Worm (Caenorhabditis elegans): ENCODE results near the gene str-188.
A peak's percentile ranks its signal among the peaks of the same experiment; 100 is the strongest.

Gene str-188

DNA sequence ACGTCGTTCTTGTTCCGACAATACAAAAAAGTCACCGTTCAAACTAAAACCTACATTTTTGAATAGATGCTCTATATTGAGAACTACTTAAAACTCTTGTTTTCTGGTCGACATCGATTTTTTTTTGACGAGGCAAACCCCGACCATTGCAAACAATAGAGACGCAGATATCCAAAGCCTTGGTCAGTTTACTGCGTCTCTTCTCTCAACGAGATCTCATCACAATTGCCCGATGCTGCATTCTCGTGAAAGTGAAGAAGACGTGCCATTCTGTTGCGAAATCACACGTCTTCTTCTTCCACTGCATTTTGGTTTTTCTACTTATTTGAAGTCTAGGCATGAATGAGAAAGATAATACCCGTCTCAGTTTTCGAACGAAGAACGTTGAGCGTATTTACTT lies 12.1 kb upstream of the str-188 start (continued):
- TF ChIP-seq hmg-1.1 (GFP tag; IDR thresholded peaks at IDR 0.05) = 0 out of 2 replicates have a peak, but pooled peaks have one; percentile 56
- TF ChIP-seq fkh-10 (GFP tag; optimal IDR thresholded peaks at IDR 0.05) = peak; percentile 8
- no peak for TF ChIP-seq nhr-237 (tag; optimal IDR thresholded peaks at IDR 0.05)
- TF ChIP-seq unc-62 (GFP tag; optimal IDR thresholded peaks at IDR 0.05 in 1 of 2) = peak in 1 of 2 experiments; percentile 63
- TF ChIP-seq unc-62 (tag; optimal IDR thresholded peaks at IDR 0.05) = no peak
- TF ChIP-seq ZK337.2 (GFP tag; IDR thresholded peaks at IDR 0.05) = no peak
- no peak for TF ChIP-seq lir-3 (tag; optimal IDR thresholded peaks at IDR 0.05)
- TF ChIP-seq lsy-2 (tag; optimal IDR thresholded peaks at IDR 0.05) = no peak
- TF ChIP-seq hif-1 (tag; optimal IDR thresholded peaks at IDR 0.05) = no peak
- TF ChIP-seq nhr-42 (GFP tag; IDR thresholded peaks at IDR 0.05) = no peak
- TF ChIP-seq nhr-102 (tag; optimal IDR thresholded peaks at IDR 0.05) = no peak
- no peak for TF ChIP-seq F37D6.2 (tag; optimal IDR thresholded peaks at IDR 0.05)
- TF ChIP-seq Y105C5A.15 (GFP tag; IDR thresholded peaks at IDR 0.05) = no peak
- peak; percentile 26 for TF ChIP-seq aha-1 (tag)
- peak; percentile 43 for TF ChIP-seq ceh-28 (tag; optimal IDR thresholded peaks at IDR 0.05)
- TF ChIP-seq ceh-32 (tag; optimal IDR thresholded peaks at IDR 0.05; ENCODE audit: poor library complexity) = no peak

DNA sequence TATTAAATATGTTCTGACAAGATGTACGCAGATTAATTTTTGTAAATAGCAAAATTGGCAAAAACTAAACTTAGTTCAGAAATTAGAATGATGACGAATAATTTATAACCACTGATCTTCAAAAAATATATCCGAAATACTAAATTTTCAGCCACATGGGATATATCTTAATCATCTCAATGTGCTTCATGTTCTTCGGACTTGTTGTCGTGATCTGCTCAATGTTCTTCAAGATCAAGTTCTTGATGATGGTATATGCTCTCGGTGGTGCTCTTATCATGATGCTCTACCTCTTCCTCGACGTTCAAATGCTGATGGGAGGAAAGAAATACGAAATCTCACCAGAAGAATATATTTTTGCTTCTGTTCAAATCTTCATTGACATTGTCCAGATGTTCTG lies 9.9 kb upstream of the str-188 start:
- TF ChIP-seq aha-1 (tag) (peak; percentile 91), zip-11 (GFP tag; IDR thresholded peaks at IDR 0.05) (no peak)

DNA sequence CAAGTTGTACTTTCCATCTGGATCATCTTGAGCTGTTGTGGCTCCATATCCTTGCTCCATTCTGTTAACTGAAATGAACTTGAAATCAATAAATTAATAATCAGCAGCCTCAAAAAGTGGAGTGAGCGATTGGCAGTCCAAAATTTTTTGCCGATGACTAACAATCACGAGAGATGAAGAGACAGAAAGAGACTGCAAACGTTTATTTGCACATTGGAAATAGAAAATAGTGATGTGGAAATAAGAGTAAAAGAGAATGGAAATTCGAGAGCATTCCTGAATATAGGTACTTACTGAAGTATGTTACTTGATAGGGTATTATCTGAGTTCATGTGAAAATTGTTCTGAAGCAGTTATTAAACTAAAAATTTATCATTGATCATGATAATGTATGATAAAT lies 6.8 kb upstream of the str-188 start, which contains the start of gene tag-120:
TSS of gene tag-120 (minus strand) at position 68 of the 400 bp plus-strand sequence.
- TF ChIP-seq Y75B8A.6 (GFP tag; IDR thresholded peaks at IDR 0.05) (no peak), daf-16 (GFP tag; optimal IDR thresholded peaks at IDR 0.05) (no peak), daf-16 (tag; optimal IDR thresholded peaks at IDR 0.05) (peak; percentile 46), hlh-30 (tag; optimal IDR thresholded peaks at IDR 0.05; ENCODE audit: insufficient read depth) (peak; percentile 12), pqm-1 (tag; optimal IDR thresholded peaks at IDR 0.05) (peak; percentile 51), hlh-11 (tag; optimal IDR thresholded peaks at IDR 0.05) (peak; percentile 1), lim-7 (GFP tag; IDR thresholded peaks at IDR 0.05) (no peak), dmd-6 (GFP tag; IDR thresholded peaks at IDR 0.05) (peak; percentile 40; the same call in 1 of the 2 replicates), dve-1 (tag; optimal IDR thresholded peaks at IDR 0.05; ENCODE audit: insufficient read depth) (peak; percentile 18), nhr-28 (tag; optimal IDR thresholded peaks at IDR 0.05) (peak; percentile 29), nhr-77 (tag; optimal IDR thresholded peaks at IDR 0.05) (peak; percentile 40), ceh-20 (GFP tag; IDR thresholded peaks at IDR 0.05) (no peak)

DNA sequence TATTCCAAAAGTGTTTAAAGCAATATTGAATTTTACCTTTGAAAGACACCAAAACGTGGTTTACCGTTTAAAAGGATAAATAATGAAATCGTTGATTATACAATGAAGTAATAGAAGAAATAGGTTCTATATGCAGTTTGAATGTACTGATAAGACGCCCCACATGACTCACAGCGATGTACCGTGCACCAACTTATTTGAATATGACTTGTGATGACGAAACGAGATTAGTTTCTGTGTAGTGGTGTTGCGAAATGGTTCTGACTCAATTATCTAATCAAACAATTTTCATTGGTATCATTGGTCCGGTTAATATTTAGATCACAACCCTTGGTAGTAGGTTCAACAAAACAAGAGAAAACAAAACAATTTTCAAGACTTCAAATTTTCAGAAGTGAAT lies 5.3 kb upstream of the str-188 start:
- TF ChIP-seq nhr-28 (tag; optimal IDR thresholded peaks at IDR 0.05) (peak; percentile 54), mep-1 (tag; optimal IDR thresholded peaks at IDR 0.05) (no peak), hlh-11 (tag; optimal IDR thresholded peaks at IDR 0.05) (peak; percentile 26), pqm-1 (tag; optimal IDR thresholded peaks at IDR 0.05) (peak; percentile 78), daf-16 (GFP tag; optimal IDR thresholded peaks at IDR 0.05) (no peak), daf-16 (tag; optimal IDR thresholded peaks at IDR 0.05) (peak; percentile 36), dve-1 (tag; optimal IDR thresholded peaks at IDR 0.05; ENCODE audit: insufficient read depth) (peak; percentile 51), ZK546.5 (tag; optimal IDR thresholded peaks at IDR 0.05) (no peak), hlh-30 (tag; optimal IDR thresholded peaks at IDR 0.05; ENCODE audit: insufficient read depth) (peak; percentile 58), dmd-6 (GFP tag; IDR thresholded peaks at IDR 0.05) (peak; percentile 42; the same call in 1 of the 2 replicates), fkh-10 (GFP tag; optimal IDR thresholded peaks at IDR 0.05) (no peak)

DNA sequence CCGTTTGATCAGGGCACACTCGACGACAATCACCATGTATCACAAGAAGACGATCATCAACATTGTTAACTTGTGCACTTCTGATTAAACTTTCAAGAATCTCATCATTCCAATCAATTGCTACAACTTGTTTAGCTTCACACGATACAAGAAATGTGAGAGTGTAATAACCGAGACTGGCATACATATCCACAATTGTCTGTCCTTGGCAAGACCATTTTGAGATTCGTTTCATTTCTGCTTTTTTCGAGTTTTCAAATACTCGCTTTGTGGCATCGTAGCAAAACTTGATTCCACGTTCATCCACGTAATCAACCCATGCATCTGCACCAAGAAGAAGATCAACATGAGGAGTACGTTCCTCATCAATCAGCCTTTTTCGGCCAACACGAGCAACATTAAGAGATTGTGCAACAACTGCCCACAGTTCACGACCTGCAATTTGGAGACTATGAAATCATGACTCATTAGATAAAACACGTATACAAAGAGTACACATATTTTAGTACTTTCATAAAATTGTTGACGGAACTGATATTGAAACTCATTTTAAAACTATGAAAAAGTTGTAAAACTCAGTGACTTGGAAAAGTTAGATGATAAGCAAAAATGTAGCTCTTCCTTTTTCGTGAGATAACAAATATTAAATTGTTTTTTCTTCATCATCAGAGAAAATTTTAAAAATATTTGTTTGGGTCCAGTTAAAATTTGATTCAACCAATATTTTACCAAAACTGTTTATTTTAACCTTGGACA lies 3.9 kb upstream of the str-188 start:
- TF ChIP-seq php-3 (GFP tag; IDR thresholded peaks at IDR 0.05) (peak; percentile 87), lsy-2 (tag; optimal IDR thresholded peaks at IDR 0.05) (no peak), D1046.2 (GFP tag; IDR thresholded peaks at IDR 0.05) (no peak), nhr-77 (tag; optimal IDR thresholded peaks at IDR 0.05) (peak; percentile 24), pqm-1 (tag; optimal IDR thresholded peaks at IDR 0.05) (peak; percentile 47), aha-1 (tag) (peak; percentile 67), unc-62 (GFP tag; optimal IDR thresholded peaks at IDR 0.05 in 1 of 2) (peak in 1 of 2 experiments; percentile 93), unc-62 (tag; optimal IDR thresholded peaks at IDR 0.05) (no peak), lin-15B (tag; optimal IDR thresholded peaks at IDR 0.05) (no peak), daf-16 (GFP tag; optimal IDR thresholded peaks at IDR 0.05) (no peak), daf-16 (tag; optimal IDR thresholded peaks at IDR 0.05) (peak; percentile 37), nhr-28 (tag; optimal IDR thresholded peaks at IDR 0.05) (peak; percentile 44), zfp-2 (tag; optimal IDR thresholded peaks at IDR 0.05) (no peak), dve-1 (tag; optimal IDR thresholded peaks at IDR 0.05; ENCODE audit: insufficient read depth) (peak; percentile 33)

Data from whole organism, L4 larva.